Fruit fly (Drosophila melanogaster) whole organism, embryonic: ENCODE data around the gene Uba2.

Source experiments
- ATbp ChIP-seq: fragments of 200-800 bp; sonication (Bioruptor generic); optimal IDR thresholded peaks from 2 replicates; lab custom pipeline; 2017; ENCODE audit warnings: missing biosample characterization, mild to moderate bottlenecking, missing genetic modification characterization, missing genetic modification reagents
- Adf1 ChIP-seq: fragments of 200-800 bp; sonication (Bioruptor generic); IDR thresholded peaks from 2 replicates; pipeline ENCODE4 v1.3.6; 2022; ENCODE audit warnings: missing biosample characterization, missing genetic modification characterization
- Atf3 ChIP-seq: fragments of 200-800 bp; sonication (Bioruptor generic); optimal IDR thresholded peaks from 3 replicates; lab custom pipeline; 2016; ENCODE audit warnings: missing biosample characterization, missing genetic modification characterization
- Bgb ChIP-seq: fragments of 200-800 bp; sonication (Bioruptor generic); IDR thresholded peaks from 2 replicates; pipeline ENCODE4 v1.3.6; 2022; ENCODE audit warnings: missing biosample characterization, missing genetic modification characterization; ENCODE audit not compliant: partially characterized antibody
- BtbVII ChIP-seq: fragments of 200-800 bp; sonication (Bioruptor generic); optimal IDR thresholded peaks from 3 replicates; lab custom pipeline; 2017; ENCODE audit warnings: missing biosample characterization, mild to moderate bottlenecking, missing genetic modification characterization
- CG10147 ChIP-seq: fragments of 200-800 bp; sonication (Bioruptor generic); optimal IDR thresholded peaks from 2 replicates; lab custom pipeline; 2019; ENCODE audit warnings: missing biosample characterization, mild to moderate bottlenecking, missing genetic modification characterization, moderate library complexity
- CG11504 ChIP-seq: fragments of 200-800 bp; sonication (Bioruptor generic); optimal IDR thresholded peaks from 3 replicates; lab custom pipeline; 2019; ENCODE audit warnings: missing biosample characterization, mild to moderate bottlenecking, missing genetic modification characterization, moderate library complexity
- CG11696 ChIP-seq: fragments of 200-800 bp; sonication (Bioruptor generic); IDR thresholded peaks from 2 replicates; pipeline ENCODE4 v1.3.6; 2022; ENCODE audit warnings: missing biosample characterization, missing genetic modification characterization
- CG12155 ChIP-seq: fragments of 200-800 bp; sonication (Bioruptor generic); optimal IDR thresholded peaks from 3 replicates; lab custom pipeline; 2016; ENCODE audit warnings: missing biosample characterization, missing genetic modification characterization
- CG17359 ChIP-seq: fragments of 200-800 bp; sonication (Bioruptor generic); optimal IDR thresholded peaks from 3 replicates; lab custom pipeline; 2018; ENCODE audit warnings: missing biosample characterization, mild to moderate bottlenecking, missing genetic modification characterization, moderate library complexity
- CG17568 ChIP-seq: fragments of 200-800 bp; sonication (Bioruptor generic); optimal IDR thresholded peaks from 2 replicates; lab custom pipeline; 2018; ENCODE audit warnings: missing biosample characterization, mild to moderate bottlenecking, missing genetic modification characterization, moderate library complexity
- CG18262 ChIP-seq: fragments of 200-800 bp; optimal IDR thresholded peaks from 3 replicates; lab custom pipeline; 2019; ENCODE audit warnings: missing biosample characterization, mild to moderate bottlenecking, missing genetic modification characterization, moderate library complexity
- CG1832 ChIP-seq: fragments of 200-800 bp; sonication (Bioruptor generic); optimal IDR thresholded peaks from 2 replicates; lab custom pipeline; 2017; ENCODE audit warnings: missing biosample characterization, mild to moderate bottlenecking, missing genetic modification characterization, inconsistent platforms
- CG18619 ChIP-seq: fragments of 200-800 bp; sonication (Bioruptor generic); optimal IDR thresholded peaks from 3 replicates; lab custom pipeline; 2017; ENCODE audit warnings: missing biosample characterization, mild to moderate bottlenecking, missing genetic modification characterization
- CG2199 ChIP-seq: fragments of 200-800 bp; sonication (Bioruptor generic); IDR thresholded peaks from 3 replicates; pipeline ENCODE4 v1.3.6; 2022; ENCODE audit warnings: missing biosample characterization, missing genetic modification characterization
- CG2889 ChIP-seq: fragments of 200-800 bp; sonication (Bioruptor generic); IDR thresholded peaks from 3 replicates; pipeline ENCODE4 v1.3.6; 2022; ENCODE audit warnings: missing biosample characterization, missing genetic modification characterization
- CG3281 ChIP-seq: fragments of 200-800 bp; sonication (Bioruptor generic); optimal IDR thresholded peaks from 3 replicates; lab custom pipeline; 2017; ENCODE audit warnings: missing biosample characterization, mild to moderate bottlenecking, missing genetic modification characterization
- CG33557 ChIP-seq: fragments of 200-800 bp; sonication (Bioruptor generic); optimal IDR thresholded peaks from 2 replicates; lab custom pipeline; 2019; ENCODE audit warnings: missing biosample characterization, mild to moderate bottlenecking, missing genetic modification characterization, moderate library complexity
- CG4424 ChIP-seq: fragments of 200-800 bp; sonication (Bioruptor generic); optimal IDR thresholded peaks from 3 replicates; lab custom pipeline; 2016; ENCODE audit warnings: missing biosample characterization, missing genetic modification characterization
- CG4730 ChIP-seq: fragments of 200-800 bp; sonication (Bioruptor generic); IDR thresholded peaks from 2 replicates; pipeline ENCODE4 v1.3.6; 2022; ENCODE audit warnings: missing biosample characterization, missing genetic modification characterization
- CG4820 ChIP-seq: fragments of 200-800 bp; sonication (Bioruptor generic); optimal IDR thresholded peaks from 3 replicates; lab custom pipeline; 2016; ENCODE audit warnings: missing biosample characterization, missing genetic modification characterization
- CG7271 ChIP-seq: fragments of 200-800 bp; sonication (Bioruptor generic); optimal IDR thresholded peaks from 2 replicates; lab custom pipeline; 2018; ENCODE audit warnings: missing biosample characterization, mild to moderate bottlenecking, missing genetic modification characterization, moderate library complexity
- CG8924 ChIP-seq: fragments of 200-800 bp; optimal IDR thresholded peaks from 3 replicates; lab custom pipeline; 2019; ENCODE audit warnings: missing biosample characterization, mild to moderate bottlenecking, missing genetic modification characterization, moderate library complexity
- CG9609 ChIP-seq: fragments of 200-800 bp; sonication (Bioruptor generic); optimal IDR thresholded peaks from 3 replicates; lab custom pipeline; 2016; ENCODE audit warnings: missing biosample characterization, missing genetic modification characterization
- CG9876 ChIP-seq: fragments of 200-800 bp; sonication (Bioruptor generic); optimal IDR thresholded peaks from 2 replicates; lab custom pipeline; 2016; ENCODE audit warnings: missing biosample characterization, missing genetic modification characterization
- CG9932 ChIP-seq: fragments of 200-800 bp; sonication (Bioruptor generic); IDR thresholded peaks from 2 replicates; pipeline ENCODE4 v1.3.6; 2022; ENCODE audit warnings: missing biosample characterization, missing genetic modification characterization
- CHES-1-like ChIP-seq: fragments of 200-800 bp; sonication (Bioruptor generic); optimal IDR thresholded peaks from 2 replicates; lab custom pipeline; 2016; ENCODE audit warnings: missing biosample characterization, missing genetic modification characterization
- Dfd ChIP-seq, 2 experiments: fragments of >200 bp; optimal IDR thresholded peaks; 2 replicates each; lab custom pipeline; 2017; ENCODE audit warnings: missing biosample characterization in 2 of 2, missing genetic modification characterization in 2 of 2
- Doc3 ChIP-seq: fragments of 200-800 bp; sonication (Bioruptor generic); IDR thresholded peaks from 3 replicates; pipeline ENCODE4 v1.3.6; 2022; ENCODE audit warnings: missing biosample characterization, missing genetic modification characterization; ENCODE audit not compliant: partially characterized antibody
- Dp ChIP-seq: fragments of 200-800 bp; sonication (Bioruptor generic); optimal IDR thresholded peaks from 2 replicates; lab custom pipeline; 2018; ENCODE audit warnings: missing biosample characterization, mild to moderate bottlenecking, missing genetic modification characterization, moderate library complexity
- Ets97D ChIP-seq: fragments of 200-800 bp; sonication (Bioruptor generic); optimal IDR thresholded peaks from 3 replicates; lab custom pipeline; 2016; ENCODE audit warnings: missing biosample characterization, missing genetic modification characterization
- MTF-1 ChIP-seq: fragments of 200-800 bp; sonication (Bioruptor generic); optimal IDR thresholded peaks from 2 replicates; lab custom pipeline; 2018; ENCODE audit warnings: missing biosample characterization, mild to moderate bottlenecking, missing genetic modification characterization, borderline replicate concordance
- Mad ChIP-seq: fragments of 200-800 bp; sonication (Bioruptor generic); optimal IDR thresholded peaks from 2 replicates; lab custom pipeline; 2016; ENCODE audit warnings: missing biosample characterization, missing genetic modification characterization
- Optix ChIP-seq: fragments of 200-800 bp; sonication (Bioruptor generic); IDR thresholded peaks from 3 replicates; pipeline ENCODE4 v1.3.6; 2022; ENCODE audit warnings: missing biosample characterization, missing genetic modification characterization
- Poxn ChIP-seq: fragments of 200-800 bp; sonication (Bioruptor generic); IDR thresholded peaks from 2 replicates; pipeline ENCODE4 v1.3.6; 2022; ENCODE audit warnings: missing biosample characterization, missing genetic modification characterization
- Sin3A ChIP-seq: fragments of >200 bp; optimal IDR thresholded peaks from 2 replicates; lab custom pipeline; 2018
- amos ChIP-seq: fragments of 200-800 bp; sonication (Bioruptor generic); IDR thresholded peaks from 2 replicates; pipeline ENCODE4 v1.3.6; 2022; ENCODE audit warnings: missing biosample characterization, missing genetic modification characterization; ENCODE audit not compliant: partially characterized antibody
- br ChIP-seq: fragments of >200 bp; optimal IDR thresholded peaks from 2 replicates; lab custom pipeline; 2017
- cwo ChIP-seq: fragments of 200-800 bp; sonication (Bioruptor generic); optimal IDR thresholded peaks from 3 replicates; lab custom pipeline; 2017; ENCODE audit warnings: missing biosample characterization, missing genetic modification characterization, mild to moderate bottlenecking, moderate library complexity, missing genetic modification reagents
- eyg ChIP-seq: fragments of 200-800 bp; sonication (Bioruptor generic); optimal IDR thresholded peaks from 3 replicates; lab custom pipeline; 2016; ENCODE audit warnings: missing biosample characterization, missing genetic modification characterization
- gem ChIP-seq: fragments of 200-800 bp; sonication (Bioruptor generic); optimal IDR thresholded peaks from 2 replicates; lab custom pipeline; 2019; ENCODE audit warnings: missing biosample characterization, mild to moderate bottlenecking, missing genetic modification characterization, moderate library complexity
- insv ChIP-seq, 2 experiments: fragments of 200-800 bp; sonication (Bioruptor generic); optimal IDR thresholded peaks; 3 replicates each; lab custom pipeline; 2016 to 2018; ENCODE audit warnings: missing biosample characterization in 2 of 2, missing genetic modification characterization in 2 of 2
- ken ChIP-seq: fragments of 200-800 bp; sonication (Bioruptor generic); IDR thresholded peaks from 3 replicates; pipeline ENCODE4 v1.3.6; 2022; ENCODE audit warnings: missing biosample characterization, missing genetic modification characterization
- onecut ChIP-seq: fragments of 200-800 bp; sonication (Bioruptor generic); IDR thresholded peaks from 2 replicates; pipeline ENCODE4 v1.3.6; 2022; ENCODE audit warnings: missing biosample characterization, missing genetic modification characterization
- p53 ChIP-seq: fragments of 200-800 bp; sonication (Bioruptor generic); optimal IDR thresholded peaks from 2 replicates; lab custom pipeline; 2016; ENCODE audit warnings: missing biosample characterization, missing genetic modification characterization
- pfk ChIP-seq: fragments of 200-800 bp; sonication (Bioruptor generic); optimal IDR thresholded peaks from 2 replicates; lab custom pipeline; 2018; ENCODE audit warnings: missing biosample characterization, mild to moderate bottlenecking, missing genetic modification characterization, moderate library complexity
- psq ChIP-seq: fragments of 200-800 bp; sonication (Bioruptor generic); optimal IDR thresholded peaks from 2 replicates; lab custom pipeline; 2017; ENCODE audit warnings: missing biosample characterization, missing genetic modification characterization
- scrt ChIP-seq: fragments of 200-800 bp; sonication (Bioruptor generic); optimal IDR thresholded peaks from 2 replicates; lab custom pipeline; 2018; ENCODE audit warnings: missing biosample characterization, mild to moderate bottlenecking, missing genetic modification characterization, moderate library complexity
- sd ChIP-seq: fragments of 200-800 bp; sonication (Bioruptor generic); optimal IDR thresholded peaks from 3 replicates; lab custom pipeline; 2018; ENCODE audit warnings: missing biosample characterization, mild to moderate bottlenecking, missing genetic modification characterization, moderate library complexity
- ssp ChIP-seq: fragments of 200-800 bp; sonication (Bioruptor generic); IDR thresholded peaks from 2 replicates; pipeline ENCODE4 v1.3.6; 2022; ENCODE audit warnings: missing biosample characterization, missing genetic modification characterization
- stwl ChIP-seq: fragments of 200-800 bp; sonication (Bioruptor generic); optimal IDR thresholded peaks from 3 replicates; lab custom pipeline; 2018; ENCODE audit warnings: missing biosample characterization, mild to moderate bottlenecking, missing genetic modification characterization, moderate library complexity
- zf30C ChIP-seq: fragments of 200-800 bp; sonication (Bioruptor generic); optimal IDR thresholded peaks from 3 replicates; lab custom pipeline; 2018; ENCODE audit warnings: missing biosample characterization, mild to moderate bottlenecking, missing genetic modification characterization

Gene Uba2

DNA sequence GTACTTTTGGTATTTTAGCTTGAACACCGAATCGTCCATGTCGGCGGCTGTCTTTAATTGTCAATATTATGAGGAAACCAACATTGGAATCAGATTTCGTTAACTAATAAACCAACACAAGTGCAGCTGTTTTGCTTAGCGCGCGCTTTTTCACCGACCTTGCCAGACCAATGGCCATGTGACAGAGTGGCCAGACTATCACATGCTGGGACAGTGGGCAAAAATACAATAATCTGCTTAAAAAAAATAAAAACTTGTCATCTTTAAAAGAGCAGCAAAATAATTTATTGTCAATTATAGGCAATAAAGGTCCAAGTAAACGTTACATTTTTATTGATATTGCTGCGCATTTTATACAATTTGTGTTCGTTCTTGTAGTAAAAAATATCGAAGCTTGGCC, 48.2 kb upstream of the Uba2 start, which contains the start of gene RecQ4 (continued):
- TF ChIP-seq p53 (GFP tag; lab: Kevin White, UChicago), result no peak
- no peak for TF ChIP-seq CG9609
- no peak for TF ChIP-seq CG4424 (GFP tag; lab: Kevin White, UChicago)
- no peak for TF ChIP-seq Poxn
- TF ChIP-seq CG9932, result 0 out of 2 replicates have a peak, but pooled peaks have one; percentile 24
- no peak for TF ChIP-seq MTF-1 (GFP tag; lab: Kevin White, UChicago)
- no peak for TF ChIP-seq CG18262 (tag; lab: Kevin White, UChicago)
- no peak for TF ChIP-seq br (lab: Kevin White, UChicago)
- no peak for TF ChIP-seq CG17568
- TF ChIP-seq CG18619 (GFP tag; lab: Kevin White, UChicago), result no peak
- TF ChIP-seq CG12155 (GFP tag; lab: Kevin White, UChicago), result no peak
- no peak for TF ChIP-seq psq (GFP tag; lab: Kevin White, UChicago)
- TF ChIP-seq zf30C, result no peak
- no peak for TF ChIP-seq ssp (GFP tag; lab: Robert Waterston, UW)
- peak; percentile 70 for TF ChIP-seq Ets97D (GFP tag; lab: Kevin White, UChicago)
- TF ChIP-seq CHES-1-like (GFP tag; lab: Kevin White, UChicago), result no peak
- TF ChIP-seq ken (GFP tag; lab: Robert Waterston, UW), result no peak
- TF ChIP-seq Dfd (GFP tag; optimal IDR thresholded peaks at IDR 0.05; lab: Kevin White, UChicago), result no peak
- TF ChIP-seq CG11696 (GFP tag; lab: Robert Waterston, UW), result no peak
- peak; percentile 97 for TF ChIP-seq Dp (GFP tag; lab: Kevin White, UChicago)
- no peak for TF ChIP-seq pfk
- TF ChIP-seq CG17359, result no peak
- no peak for TF ChIP-seq sd (tag; lab: Kevin White, UChicago)
- 0 out of 3 replicates have a peak, but pooled peaks have one; percentile 26 for TF ChIP-seq Doc3 (GFP tag; lab: Robert Waterston, UW)
- TF ChIP-seq Bgb (GFP tag; lab: Robert Waterston, UW), result peak; percentile 39; the same call in 1 of the 2 replicates
- no peak for TF ChIP-seq CG2199
- TF ChIP-seq Mad (GFP tag; lab: Kevin White, UChicago), result peak; percentile 18
- TF ChIP-seq stwl (tag; lab: Kevin White, UChicago), result peak; percentile 77
- no peak for TF ChIP-seq scrt (GFP tag; lab: Kevin White, UChicago)
- no peak for TF ChIP-seq Atf3 (GFP tag; lab: Kevin White, UChicago)
- TF ChIP-seq CG3281 (GFP tag; lab: Kevin White, UChicago), result no peak
- TF ChIP-seq onecut (GFP tag; lab: Robert Waterston, UW), result no peak
- no peak for TF ChIP-seq CG33557 (GFP tag; lab: Kevin White, UChicago)
- TF ChIP-seq insv (GFP tag; optimal IDR thresholded peaks at IDR 0.05; lab: Kevin White, UChicago), result no peak
- TF ChIP-seq cwo (GFP tag; lab: Kevin White, UChicago), result no peak
- TF ChIP-seq CG8924 (tag; lab: Kevin White, UChicago), result no peak
- no peak for TF ChIP-seq CG4820 (GFP tag; lab: Kevin White, UChicago)
- no peak for TF ChIP-seq Sin3A (lab: Kevin White, UChicago)
- TF ChIP-seq ATbp, result no peak
- TF ChIP-seq CG4730, result no peak
- TF ChIP-seq CG7271, result no peak
- TF ChIP-seq Adf1, result no peak
- no peak for TF ChIP-seq CG1832 (GFP tag; lab: Kevin White, UChicago)
- no peak for TF ChIP-seq CG2889 (GFP tag; lab: Robert Waterston, UW)
- no peak for TF ChIP-seq BtbVII (GFP tag; lab: Kevin White, UChicago)
- TF ChIP-seq CG11504 (tag; lab: Kevin White, UChicago), result no peak
- no peak for TF ChIP-seq Optix
- no peak for TF ChIP-seq eyg (GFP tag; lab: Kevin White, UChicago)
- no peak for TF ChIP-seq gem (tag; lab: Kevin White, UChicago)
- TF ChIP-seq amos (GFP tag; lab: Robert Waterston, UW), result peak; percentile 54
- TF ChIP-seq CG9876 (GFP tag; lab: Kevin White, UChicago), result no peak
- no peak for TF ChIP-seq CG10147 (GFP tag; lab: Kevin White, UChicago)
